Worm (Caenorhabditis elegans) whole organism, L3 larva: Measurements from ENCODE around the gene T01D1.8.

Experiments used
- R02D3.7 ChIP-seq: fragments of 150-350 bp; optimal IDR thresholded peaks from 2 replicates; lab custom pipeline; 2014; ENCODE audit warnings: missing biosample characterization, missing genetic modification characterization
- ZK546.5 ChIP-seq: sonication (generic microtip); optimal IDR thresholded peaks from 2 replicates; lab custom pipeline; 2017; ENCODE audit warnings: missing biosample characterization, missing genetic modification characterization
- aly-2 ChIP-seq: fragments of 150-350 bp; optimal IDR thresholded peaks from 2 replicates; lab custom pipeline; 2014; ENCODE audit warnings: missing biosample characterization, missing genetic modification characterization
- ceh-16 ChIP-seq: sonication (generic microtip); optimal IDR thresholded peaks from 2 replicates; lab custom pipeline; 2017; ENCODE audit warnings: missing biosample characterization, missing genetic modification characterization
- ceh-28 ChIP-seq: fragments of 150-350 bp; optimal IDR thresholded peaks from 2 replicates; lab custom pipeline; 2014; ENCODE audit warnings: missing biosample characterization, missing genetic modification reagents, missing genetic modification characterization
- ceh-82 ChIP-seq: fragments of 150-350 bp; optimal IDR thresholded peaks from 2 replicates; lab custom pipeline; 2014; ENCODE audit warnings: missing biosample characterization, missing genetic modification characterization
- ceh-9 ChIP-seq: sonication (generic microtip); optimal IDR thresholded peaks from 2 replicates; lab custom pipeline; 2018; ENCODE audit warnings: missing biosample characterization, missing genetic modification characterization
- daf-12 ChIP-seq: fragments of 150-350 bp; optimal IDR thresholded peaks from 2 replicates; lab custom pipeline; 2014; ENCODE audit warnings: missing biosample characterization, missing genetic modification reagents, missing genetic modification characterization
- egl-27 ChIP-seq: sonication (generic microtip); optimal IDR thresholded peaks from 4 replicates; lab custom pipeline; 2017; ENCODE audit warnings: missing biosample characterization, missing genetic modification reagents, missing genetic modification characterization
- elt-1 ChIP-seq: fragments of 150-350 bp; optimal IDR thresholded peaks from 2 replicates; lab custom pipeline; 2014; ENCODE audit warnings: missing biosample characterization, missing genetic modification characterization
- elt-2 ChIP-seq: sonication (generic microtip); optimal IDR thresholded peaks from 2 replicates; lab custom pipeline; 2016; ENCODE audit warnings: missing genetic modification reagents, mild to moderate bottlenecking, missing genetic modification characterization, missing compliant biosample characterization
- elt-3 ChIP-seq, 3 experiments: fragments of 150-350 bp in 1 of 3; sonication (generic microtip) in 2 of 3; optimal IDR thresholded peaks; 2 replicates in 2 of 3; 4 replicates in 1 of 3; lab custom pipeline; 2014 to 2017; ENCODE audit warnings: missing biosample characterization in 3 of 3, missing genetic modification characterization in 3 of 3
- eor-1 ChIP-seq, 2 experiments: fragments of 150-350 bp; optimal IDR thresholded peaks; 2 replicates each; lab custom pipeline; 2014 to 2018; ENCODE audit warnings: missing biosample characterization in 2 of 2, missing genetic modification characterization in 2 of 2
- fkh-10 ChIP-seq: sonication (generic microtip); optimal IDR thresholded peaks from 2 replicates; lab custom pipeline; 2017; ENCODE audit warnings: missing biosample characterization, missing genetic modification reagents, missing genetic modification characterization
- fkh-2 ChIP-seq: fragments of 150-350 bp; optimal IDR thresholded peaks from 2 replicates; lab custom pipeline; 2014; ENCODE audit warnings: missing biosample characterization, missing genetic modification reagents, missing genetic modification characterization
- fos-1 ChIP-seq: fragments of 150-350 bp; optimal IDR thresholded peaks from 2 replicates; lab custom pipeline; 2014; ENCODE audit warnings: missing biosample characterization, missing genetic modification characterization
- hmg-11 ChIP-seq: sonication (generic microtip); optimal IDR thresholded peaks from 2 replicates; lab custom pipeline; 2016; ENCODE audit warnings: missing genetic modification characterization, missing compliant biosample characterization
- lin-15B ChIP-seq: fragments of 150-350 bp; optimal IDR thresholded peaks from 2 replicates; lab custom pipeline; 2014; ENCODE audit warnings: missing biosample characterization, missing genetic modification characterization
- lin-39 ChIP-seq: fragments of 150-350 bp; optimal IDR thresholded peaks from 2 replicates; lab custom pipeline; 2018; ENCODE audit warnings: missing biosample characterization, missing genetic modification reagents, missing genetic modification characterization
- mdl-1 ChIP-seq: fragments of 150-350 bp; optimal IDR thresholded peaks from 2 replicates; lab custom pipeline; 2014; ENCODE audit warnings: missing biosample characterization, missing genetic modification characterization
- mml-1 ChIP-seq: fragments of 150-350 bp; sonication (generic microtip); optimal IDR thresholded peaks from 3 replicates; lab custom pipeline; 2014; ENCODE audit warnings: missing biosample characterization, missing genetic modification characterization
- nfya-1 ChIP-seq: sonication (generic microtip); optimal IDR thresholded peaks from 2 replicates; lab custom pipeline; 2017; ENCODE audit warnings: missing genetic modification characterization, mild to moderate bottlenecking, missing compliant biosample characterization, antibody characterized with exemption, moderate library complexity; ENCODE audit not compliant: insufficient read depth
- nhr-11 ChIP-seq: fragments of 150-350 bp; optimal IDR thresholded peaks from 2 replicates; lab custom pipeline; 2014; ENCODE audit warnings: missing biosample characterization, missing genetic modification characterization
- nhr-23 ChIP-seq: fragments of 150-350 bp; optimal IDR thresholded peaks from 2 replicates; lab custom pipeline; 2014; ENCODE audit warnings: missing biosample characterization, missing genetic modification reagents, missing genetic modification characterization
- nhr-237 ChIP-seq: fragments of 150-350 bp; optimal IDR thresholded peaks from 2 replicates; lab custom pipeline; 2014; ENCODE audit warnings: missing biosample characterization, missing genetic modification characterization
- nhr-25 ChIP-seq: sonication (generic microtip); optimal IDR thresholded peaks from 2 replicates; lab custom pipeline; 2017; ENCODE audit warnings: missing biosample characterization, missing genetic modification characterization
- nhr-28 ChIP-seq: fragments of 150-350 bp; optimal IDR thresholded peaks from 2 replicates; lab custom pipeline; 2014; ENCODE audit warnings: missing biosample characterization, missing genetic modification characterization
- nhr-43 ChIP-seq: sonication (generic microtip); optimal IDR thresholded peaks from 2 replicates; lab custom pipeline; 2016; ENCODE audit warnings: mild to moderate bottlenecking, missing genetic modification characterization, missing compliant biosample characterization; ENCODE audit not compliant: poor library complexity, severe bottlenecking
- nhr-67 ChIP-seq: fragments of 150-350 bp; optimal IDR thresholded peaks from 2 replicates; lab custom pipeline; 2014; ENCODE audit warnings: missing biosample characterization, missing genetic modification characterization
- nhr-76 ChIP-seq: fragments of 150-350 bp; sonication (generic microtip); optimal IDR thresholded peaks from 5 replicates; lab custom pipeline; 2014; ENCODE audit warnings: missing biosample characterization, missing genetic modification characterization
- nhr-77 ChIP-seq: fragments of 150-350 bp; optimal IDR thresholded peaks from 2 replicates; lab custom pipeline; 2014; ENCODE audit warnings: missing biosample characterization, missing genetic modification characterization
- pha-4 ChIP-seq: fragments of 150-350 bp; optimal IDR thresholded peaks from 2 replicates; lab custom pipeline; 2014; ENCODE audit warnings: missing biosample characterization, missing genetic modification reagents, missing genetic modification characterization
- pqm-1 ChIP-seq: fragments of 150-350 bp; optimal IDR thresholded peaks from 2 replicates; lab custom pipeline; 2017; ENCODE audit warnings: missing biosample characterization, missing genetic modification characterization, inconsistent platforms
- sea-2 ChIP-seq: fragments of 150-350 bp; sonication (generic microtip); optimal IDR thresholded peaks from 4 replicates; lab custom pipeline; 2014; ENCODE audit warnings: missing biosample characterization, missing genetic modification reagents, missing genetic modification characterization
- skn-1 ChIP-seq: fragments of 150-350 bp; optimal IDR thresholded peaks from 2 replicates; lab custom pipeline; 2014; ENCODE audit warnings: missing biosample characterization, missing genetic modification characterization
- snpc-4 ChIP-seq: fragments of 150-350 bp; optimal IDR thresholded peaks from 2 replicates; lab custom pipeline; 2014; ENCODE audit warnings: missing biosample characterization, missing genetic modification characterization
- unc-62 ChIP-seq: fragments of 150-350 bp; sonication (generic microtip); optimal IDR thresholded peaks from 4 replicates; lab custom pipeline; 2014; ENCODE audit warnings: missing biosample characterization, missing genetic modification reagents, missing genetic modification characterization
- zag-1 ChIP-seq: fragments of 150-350 bp; optimal IDR thresholded peaks from 2 replicates; lab custom pipeline; 2014; ENCODE audit warnings: missing biosample characterization, missing genetic modification characterization
- ztf-11 ChIP-seq: fragments of 150-350 bp; optimal IDR thresholded peaks from 2 replicates; lab custom pipeline; 2014; ENCODE audit warnings: missing biosample characterization, missing genetic modification characterization

The T01D1.8 gene

ce11 chrII:186504-186903 lies at the start of gene T01D1.8:
T01D1.8 (plus strand) TSS chrII:186739.
- no peak for TF ChIP-seq fkh-10 (GFP tag; lab: Kevin White, UChicago)
- TF ChIP-seq egl-27 (tag; lab: Kevin White, UChicago): no peak
- TF ChIP-seq nhr-77 (tag; lab: Kevin White, UChicago): no peak
- no peak for TF ChIP-seq eor-1 (tag; optimal IDR thresholded peaks at IDR 0.05; lab: Kevin White, UChicago)
- no peak for TF ChIP-seq lin-15B (tag; lab: Kevin White, UChicago)
- no peak for TF ChIP-seq nhr-28 (tag; lab: Kevin White, UChicago)
- TF ChIP-seq nhr-25: no peak
- TF ChIP-seq nhr-76 (tag; lab: Kevin White, UChicago): no peak
- TF ChIP-seq elt-3 (tag; optimal IDR thresholded peaks at IDR 0.05; lab: Kevin White, UChicago): no peak
- TF ChIP-seq skn-1 (tag; lab: Kevin White, UChicago): no peak
- no peak for TF ChIP-seq daf-12 (tag; lab: Kevin White, UChicago)
- TF ChIP-seq, all 47 proteins: peak for 0

ce11 chrII:146933-147332 lies 39.6 kb upstream of the T01D1.8 start, which contains the start of gene T25D3.4:
T25D3.4 (plus strand) TSS chrII:147233.
- TF ChIP-seq elt-2 (tag; lab: Kevin White, UChicago): peak; percentile 17
- TF ChIP-seq ceh-28 (tag; lab: Kevin White, UChicago): no peak
- TF ChIP-seq fos-1 (tag; lab: Kevin White, UChicago): no peak

ce11 chrII:151495-151894 lies 35.0 kb upstream of the T01D1.8 start:
- no peak for TF ChIP-seq pha-4 (tag; lab: Kevin White, UChicago)
- TF ChIP-seq elt-2 (tag; lab: Kevin White, UChicago): no peak
- no peak for TF ChIP-seq unc-62 (GFP tag; lab: Kevin White, UChicago)
- no peak for TF ChIP-seq egl-27 (tag; lab: Kevin White, UChicago)
- no peak for TF ChIP-seq nhr-237 (tag; lab: Kevin White, UChicago)
- TF ChIP-seq elt-1: no peak

ce11 chrII:152283-152682 lies 34.3 kb upstream of the T01D1.8 start, which contains the start of gene T25D3.3:
T25D3.3 (plus strand) TSS chrII:152583.
- no peak for TF ChIP-seq lin-15B (tag; lab: Kevin White, UChicago)
- TF ChIP-seq nhr-25: no peak
- no peak for TF ChIP-seq nhr-67 (tag; lab: Kevin White, UChicago)
- no peak for TF ChIP-seq fkh-2 (tag; lab: Kevin White, UChicago)
- TF ChIP-seq fos-1 (tag; lab: Kevin White, UChicago): no peak
- TF ChIP-seq nhr-43 (tag; lab: Kevin White, UChicago): no peak
- TF ChIP-seq hmg-11 (tag; lab: Kevin White, UChicago): no peak
- TF ChIP-seq lin-39 (tag; lab: Kevin White, UChicago): no peak
- TF ChIP-seq ceh-16 (tag; lab: Kevin White, UChicago): no peak
- TF ChIP-seq ceh-82: no peak
- no peak for TF ChIP-seq elt-2 (tag; lab: Kevin White, UChicago)
- TF ChIP-seq ceh-9 (tag; lab: Kevin White, UChicago): no peak
- no peak for TF ChIP-seq nhr-11 (tag; lab: Kevin White, UChicago)
- TF ChIP-seq nhr-77 (tag; lab: Kevin White, UChicago): no peak
- TF ChIP-seq ZK546.5 (tag; lab: Kevin White, UChicago): no peak
- no peak for TF ChIP-seq nfya-1
- TF ChIP-seq fkh-10 (GFP tag; lab: Kevin White, UChicago): no peak

- peak; percentile 91 for TF ChIP-seq nfya-1
- TF ChIP-seq nhr-67 (tag; lab: Kevin White, UChicago): no peak
- TF ChIP-seq nhr-237 (tag; lab: Kevin White, UChicago): no peak
- TF ChIP-seq nhr-28 (tag; lab: Kevin White, UChicago): no peak
- TF ChIP-seq lin-15B (tag; lab: Kevin White, UChicago): peak; percentile 98
- TF ChIP-seq nhr-43 (tag; lab: Kevin White, UChicago): peak; percentile 85
- TF ChIP-seq nhr-76 (tag; lab: Kevin White, UChicago): no peak
- TF ChIP-seq snpc-4 (tag; lab: Kevin White, UChicago): peak; percentile 84
- no peak for TF ChIP-seq ceh-16 (tag; lab: Kevin White, UChicago)
- peak; percentile 99 for TF ChIP-seq pha-4 (tag; lab: Kevin White, UChicago)
- peak; percentile 16 for TF ChIP-seq elt-1
- TF ChIP-seq daf-12 (tag; lab: Kevin White, UChicago): no peak
- no peak for TF ChIP-seq fkh-10 (GFP tag; lab: Kevin White, UChicago)
- TF ChIP-seq nhr-25: peak; percentile 89
- TF ChIP-seq aly-2 (tag; lab: Kevin White, UChicago): no peak
- TF ChIP-seq mml-1 (tag; lab: Kevin White, UChicago): no peak
- TF ChIP-seq nhr-77 (tag; lab: Kevin White, UChicago): peak; percentile 73
- TF ChIP-seq nhr-11 (tag; lab: Kevin White, UChicago): no peak
- TF ChIP-seq ztf-11: no peak
- TF ChIP-seq eor-1 (tag; optimal IDR thresholded peaks at IDR 0.05; lab: Kevin White, UChicago): no peak
- TF ChIP-seq R02D3.7 (tag; lab: Kevin White, UChicago): peak; percentile 84
- peak; percentile 38 for TF ChIP-seq pqm-1
- TF ChIP-seq ceh-9 (tag; lab: Kevin White, UChicago): no peak
- TF ChIP-seq hmg-11 (tag; lab: Kevin White, UChicago): peak; percentile 92
- no peak for TF ChIP-seq mdl-1 (tag; lab: Kevin White, UChicago)
- peak; percentile 95 for TF ChIP-seq nhr-23 (tag; lab: Kevin White, UChicago)
- no peak for TF ChIP-seq fkh-2 (tag; lab: Kevin White, UChicago)
- peak; percentile 92 for TF ChIP-seq ceh-82
- peak; percentile 14 for TF ChIP-seq skn-1 (tag; lab: Kevin White, UChicago)
- TF ChIP-seq elt-2 (tag; lab: Kevin White, UChicago): peak; percentile 66
- no peak for TF ChIP-seq elt-3 (tag; optimal IDR thresholded peaks at IDR 0.05; lab: Kevin White, UChicago)
- no peak for TF ChIP-seq sea-2 (GFP tag; lab: Kevin White, UChicago)
- peak; percentile 16 for TF ChIP-seq zag-1 (tag; lab: Kevin White, UChicago)
Measured at ce11 chrII:155904-156303, 30.6 kb upstream of the T01D1.8 start, which contains the start of gene mrpl-28. mrpl-28 (minus strand) TSS chrII:156009.
